Worm (Caenorhabditis elegans) whole organism, late embryonic: ENCODE data around the gene msp-36.

Source experiments
- C08G9.2 ChIP-seq: sonication (generic microtip); optimal IDR thresholded peaks from 2 replicates; lab custom pipeline; 2016; ENCODE audit warnings: mild to moderate bottlenecking, missing genetic modification characterization, moderate library complexity, missing compliant biosample characterization
- K09A11.1 ChIP-seq: sonication (generic microtip); optimal IDR thresholded peaks from 2 replicates; lab custom pipeline; 2017; ENCODE audit warnings: antibody characterized with exemption, mild to moderate bottlenecking, missing genetic modification characterization, missing compliant biosample characterization; ENCODE audit not compliant: insufficient read depth
- Y22D7AL.16 ChIP-seq: sonication (generic microtip); optimal IDR thresholded peaks from 2 replicates; lab custom pipeline; 2016; ENCODE audit warnings: missing genetic modification characterization, missing compliant biosample characterization
- ama-1 ChIP-seq: fragments of 150-350 bp; optimal IDR thresholded peaks from 2 replicates; lab custom pipeline; 2014
- ceh-18 ChIP-seq: sonication (generic microtip); optimal IDR thresholded peaks from 2 replicates; lab custom pipeline; 2016; ENCODE audit warnings: missing genetic modification characterization, missing compliant biosample characterization
- ceh-19 ChIP-seq: fragments of 200-800 bp; sonication (Bioruptor generic); optimal IDR thresholded peaks from 2 replicates; lab custom pipeline; 2018; ENCODE audit warnings: mild to moderate bottlenecking, missing genetic modification characterization, missing compliant biosample characterization
- ceh-2 ChIP-seq: sonication (generic microtip); optimal IDR thresholded peaks from 2 replicates; lab custom pipeline; 2016; ENCODE audit warnings: missing genotype, missing genetic modification characterization, missing compliant biosample characterization
- ceh-30 ChIP-seq: fragments of 150-350 bp; optimal IDR thresholded peaks from 2 replicates; lab custom pipeline; 2014; ENCODE audit warnings: missing biosample characterization, missing genetic modification characterization
- ceh-34 ChIP-seq: sonication (generic microtip); optimal IDR thresholded peaks from 2 replicates; lab custom pipeline; 2016; ENCODE audit warnings: mild to moderate bottlenecking, missing genetic modification characterization, missing compliant biosample characterization
- che-1 ChIP-seq: sonication (generic microtip); optimal IDR thresholded peaks from 2 replicates; lab custom pipeline; 2016; ENCODE audit warnings: mild to moderate bottlenecking, missing genetic modification characterization, missing compliant biosample characterization
- dmd-4 ChIP-seq: sonication (generic microtip); optimal IDR thresholded peaks from 2 replicates; lab custom pipeline; 2016; ENCODE audit warnings: borderline replicate concordance, missing genetic modification characterization, missing compliant biosample characterization
- dve-1 ChIP-seq: sonication (generic microtip); optimal IDR thresholded peaks from 2 replicates; lab custom pipeline; 2017; ENCODE audit warnings: antibody characterized with exemption, mild to moderate bottlenecking, missing genetic modification characterization, missing compliant biosample characterization
- elt-2 ChIP-seq: sonication (generic microtip); optimal IDR thresholded peaks from 2 replicates; lab custom pipeline; 2016; ENCODE audit warnings: missing genetic modification reagents, missing genetic modification characterization, missing compliant biosample characterization
- elt-4 ChIP-seq: sonication (generic microtip); optimal IDR thresholded peaks from 2 replicates; lab custom pipeline; 2016; ENCODE audit warnings: missing genetic modification characterization, missing compliant biosample characterization
- ets-4 ChIP-seq: sonication (generic microtip); optimal IDR thresholded peaks from 2 replicates; lab custom pipeline; 2016; ENCODE audit warnings: missing genetic modification characterization, missing compliant biosample characterization
- fax-1 ChIP-seq: sonication (generic microtip); optimal IDR thresholded peaks from 2 replicates; lab custom pipeline; 2016; ENCODE audit warnings: missing genotype, missing genetic modification characterization, missing compliant biosample characterization
- gmeb-2 ChIP-seq: sonication (generic microtip); optimal IDR thresholded peaks from 2 replicates; lab custom pipeline; 2016; ENCODE audit warnings: missing genetic modification characterization, inconsistent platforms, missing compliant biosample characterization
- hlh-13 ChIP-seq: fragments of 200-800 bp; sonication (Bioruptor generic); optimal IDR thresholded peaks from 2 replicates; lab custom pipeline; 2018; ENCODE audit warnings: mild to moderate bottlenecking, missing genetic modification characterization, missing compliant biosample characterization
- hlh-6 ChIP-seq: sonication (generic microtip); optimal IDR thresholded peaks from 2 replicates; lab custom pipeline; 2016; ENCODE audit warnings: missing genotype, missing genetic modification characterization, missing compliant biosample characterization
- hlh-8 ChIP-seq: sonication (generic microtip); optimal IDR thresholded peaks from 2 replicates; lab custom pipeline; 2016; ENCODE audit warnings: missing genotype, missing genetic modification characterization, missing compliant biosample characterization
- mec-3 ChIP-seq: sonication (generic microtip); optimal IDR thresholded peaks from 2 replicates; lab custom pipeline; 2016; ENCODE audit warnings: borderline replicate concordance, missing genetic modification characterization, missing compliant biosample characterization
- nhr-11 ChIP-seq: fragments of 150-350 bp; optimal IDR thresholded peaks from 2 replicates; lab custom pipeline; 2014; ENCODE audit warnings: missing biosample characterization, missing genetic modification characterization
- npax-4 ChIP-seq: sonication (generic microtip); optimal IDR thresholded peaks from 2 replicates; lab custom pipeline; 2016; ENCODE audit warnings: missing genetic modification characterization, missing compliant biosample characterization
- odd-2 ChIP-seq: sonication (generic microtip); optimal IDR thresholded peaks from 2 replicates; lab custom pipeline; 2017; ENCODE audit warnings: antibody characterized with exemption, mild to moderate bottlenecking, missing genetic modification characterization, missing compliant biosample characterization
- pag-3 ChIP-seq: sonication (generic microtip); optimal IDR thresholded peaks from 2 replicates; lab custom pipeline; 2016; ENCODE audit warnings: missing compliant biosample characterization, missing genetic modification characterization, borderline replicate concordance
- pat-9 ChIP-seq: fragments of 200-800 bp; sonication (Bioruptor generic); optimal IDR thresholded peaks from 2 replicates; lab custom pipeline; 2018; ENCODE audit warnings: mild to moderate bottlenecking, missing genetic modification characterization, moderate library complexity, missing compliant biosample characterization
- pax-1 ChIP-seq: fragments of 150-350 bp; optimal IDR thresholded peaks from 2 replicates; lab custom pipeline; 2014; ENCODE audit warnings: missing biosample characterization, missing genetic modification characterization
- pha-2 ChIP-seq: sonication (generic microtip); optimal IDR thresholded peaks from 2 replicates; lab custom pipeline; 2017; ENCODE audit warnings: mild to moderate bottlenecking, missing genetic modification characterization, missing compliant biosample characterization
- pha-4 ChIP-seq: fragments of 150-350 bp; optimal IDR thresholded peaks from 2 replicates; lab custom pipeline; 2018; ENCODE audit warnings: missing biosample characterization, missing genetic modification reagents, missing genetic modification characterization
- pqm-1 ChIP-seq: sonication (generic microtip); optimal IDR thresholded peaks from 2 replicates; lab custom pipeline; 2016; ENCODE audit warnings: missing genetic modification characterization, missing compliant biosample characterization
- ref-2 ChIP-seq: sonication (generic microtip); optimal IDR thresholded peaks from 2 replicates; lab custom pipeline; 2016; ENCODE audit warnings: missing genetic modification characterization, missing compliant biosample characterization
- rnt-1 ChIP-seq: sonication (generic microtip); optimal IDR thresholded peaks from 2 replicates; lab custom pipeline; 2016; ENCODE audit warnings: missing genetic modification characterization, missing compliant biosample characterization
- sox-2 ChIP-seq: fragments of 200-800 bp; sonication (Bioruptor generic); IDR thresholded peaks from 2 replicates; pipeline ENCODE4 v1.3.6; 2022; ENCODE audit warnings: missing genetic modification reagents, missing genetic modification characterization, missing compliant biosample characterization
- sox-4 ChIP-seq: sonication (generic microtip); optimal IDR thresholded peaks from 2 replicates; lab custom pipeline; 2017; ENCODE audit warnings: mild to moderate bottlenecking, missing genetic modification characterization, inconsistent platforms, missing compliant biosample characterization
- syd-9 ChIP-seq: sonication (generic microtip); optimal IDR thresholded peaks from 2 replicates; lab custom pipeline; 2016; ENCODE audit warnings: mild to moderate bottlenecking, missing genetic modification characterization, moderate library complexity, missing compliant biosample characterization
- tbx-2 ChIP-seq: sonication (generic microtip); optimal IDR thresholded peaks from 2 replicates; lab custom pipeline; 2016; ENCODE audit warnings: missing genetic modification characterization, missing compliant biosample characterization
- tbx-7 ChIP-seq: sonication (generic microtip); optimal IDR thresholded peaks from 2 replicates; lab custom pipeline; 2016; ENCODE audit warnings: missing genotype, missing genetic modification characterization, missing compliant biosample characterization
- unc-42 ChIP-seq: sonication (generic microtip); optimal IDR thresholded peaks from 2 replicates; lab custom pipeline; 2016; ENCODE audit warnings: missing genotype, missing genetic modification characterization, missing compliant biosample characterization
- unc-55 ChIP-seq: sonication (generic microtip); optimal IDR thresholded peaks from 2 replicates; lab custom pipeline; 2017; ENCODE audit warnings: missing biosample characterization, missing genetic modification reagents, missing genetic modification characterization
- unc-86 ChIP-seq: sonication (generic microtip); optimal IDR thresholded peaks from 2 replicates; lab custom pipeline; 2016; ENCODE audit warnings: missing genetic modification characterization, missing compliant biosample characterization
- zip-5 ChIP-seq: sonication (generic microtip); optimal IDR thresholded peaks from 2 replicates; lab custom pipeline; 2016; ENCODE audit warnings: missing genetic modification characterization, missing compliant biosample characterization

msp-36 gene

ce11 chrIV:10075899-10076298, 19.3 kb upstream of the msp-36 start, which contains the start of gene W01B6.5:
W01B6.5 (plus strand) TSS chrIV:10076199.
- no peak for TF ChIP-seq unc-42 (tag; lab: Kevin White, UChicago)
- no peak for TF ChIP-seq ref-2 (tag; lab: Kevin White, UChicago)
- TF ChIP-seq sox-2 (GFP tag; lab: Robert Waterston, UW): no peak
- TF ChIP-seq ceh-19 (GFP tag; lab: Kevin White, UChicago): no peak
- no peak for TF ChIP-seq pha-2 (tag; lab: Kevin White, UChicago)
- TF ChIP-seq unc-55 (GFP tag; lab: Kevin White, UChicago): no peak

DNA sequence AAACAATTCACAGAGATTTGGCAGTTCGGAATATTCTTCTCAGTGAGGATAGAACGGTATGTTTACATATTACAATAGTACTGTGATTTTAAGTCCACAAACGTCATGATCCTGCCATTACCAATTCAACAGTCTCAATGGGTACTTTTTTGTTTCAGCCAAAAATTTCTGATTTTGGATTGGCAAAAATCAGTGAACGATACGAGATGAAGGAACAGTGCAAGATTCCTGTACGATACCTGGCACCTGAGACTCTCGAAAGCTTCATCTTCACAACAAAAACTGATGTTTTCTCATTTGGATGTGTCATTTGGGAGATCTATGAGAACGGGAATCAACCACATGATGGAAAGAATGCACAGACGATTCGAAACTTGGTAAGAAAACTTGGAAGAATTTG, 17.2 kb upstream of the msp-36 start:
- TF ChIP-seq pat-9 (tag; lab: Kevin White, UChicago) (no peak), ceh-18 (no peak), hlh-6 (tag; lab: Kevin White, UChicago) (no peak), zip-5 (tag; lab: Kevin White, UChicago) (no peak), elt-4 (no peak), odd-2 (tag; lab: Kevin White, UChicago) (no peak), mec-3 (no peak), rnt-1 (tag; lab: Kevin White, UChicago) (no peak), dmd-4 (no peak), ceh-30 (tag; lab: Kevin White, UChicago) (no peak), hlh-13 (GFP tag; lab: Kevin White, UChicago) (no peak), unc-55 (GFP tag; lab: Kevin White, UChicago) (no peak), che-1 (tag; lab: Kevin White, UChicago) (no peak)

DNA sequence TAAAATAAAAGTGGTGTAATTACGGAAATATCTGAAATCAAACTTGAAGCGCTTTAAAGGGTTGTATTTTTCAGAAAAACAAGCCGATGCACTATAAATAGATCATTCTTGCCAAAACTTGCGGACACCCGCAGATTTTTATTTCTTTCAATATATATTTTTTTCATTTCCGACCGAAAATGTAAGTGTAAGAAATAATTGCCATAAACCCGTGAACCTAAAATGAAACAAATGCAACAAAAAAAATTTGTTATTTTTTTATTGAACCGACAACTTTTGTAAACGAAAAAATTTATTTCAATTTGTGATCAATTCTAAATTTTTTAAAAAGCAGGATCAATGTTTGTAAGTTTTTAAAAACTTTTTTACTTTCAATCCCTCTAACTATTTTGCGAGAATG, 14.4 kb upstream of the msp-36 start, which contains the start of gene W01B6.6:
Gene W01B6.6 (plus strand): TSS at position 301 of the 400 bp plus-strand sequence.
- no peak for TF ChIP-seq K09A11.1
- TF ChIP-seq pqm-1 (tag; lab: Kevin White, UChicago): no peak
- no peak for TF ChIP-seq sox-4
- TF ChIP-seq ceh-2 (tag; lab: Kevin White, UChicago): no peak
- TF ChIP-seq Y22D7AL.16 (tag; lab: Kevin White, UChicago): no peak
- TF ChIP-seq hlh-8 (tag; lab: Kevin White, UChicago): no peak
- TF ChIP-seq npax-4 (tag; lab: Kevin White, UChicago): no peak
- TF ChIP-seq elt-2 (tag; lab: Kevin White, UChicago): no peak
- no peak for TF ChIP-seq nhr-11 (tag; lab: Kevin White, UChicago)
- no peak for TF ChIP-seq unc-86
- TF ChIP-seq pag-3 (tag; lab: Kevin White, UChicago): no peak
- no peak for TF ChIP-seq ref-2 (tag; lab: Kevin White, UChicago)

ce11 chrIV:10084323-10084959, 10.8 kb upstream of the msp-36 start, which contains the start of gene W01B6.8:
W01B6.8 (minus strand) TSS chrIV:10084373.
- TF ChIP-seq unc-55 (GFP tag; lab: Kevin White, UChicago) (no peak), elt-4 (peak; percentile 2), syd-9 (tag; lab: Kevin White, UChicago) (peak; percentile 9), fax-1 (tag; lab: Kevin White, UChicago) (no peak)

ce11 chrIV:10085401-10086187, 9.6 kb upstream of the msp-36 start, which contains the start of the genes col-2 and ndc-80:
col-2 (minus strand) TSS chrIV:10085451.
ndc-80 (plus strand) TSS chrIV:10086137.
- no peak for TF ChIP-seq pha-4 (tag; lab: Kevin White, UChicago)
- TF ChIP-seq tbx-7 (tag; lab: Kevin White, UChicago): peak; percentile 57
- no peak for TF ChIP-seq pha-2 (tag; lab: Kevin White, UChicago)
- peak; percentile 72 for TF ChIP-seq ets-4
- peak; percentile 83 for TF ChIP-seq tbx-2
- no peak for TF ChIP-seq sox-2 (GFP tag; lab: Robert Waterston, UW)
- TF ChIP-seq sox-4: no peak
- TF ChIP-seq dve-1: no peak
- TF ChIP-seq ceh-34 (tag; lab: Kevin White, UChicago): peak; percentile 57
- no peak for TF ChIP-seq ceh-19 (GFP tag; lab: Kevin White, UChicago)
- no peak for TF ChIP-seq unc-86
- TF ChIP-seq C08G9.2 (tag; lab: Kevin White, UChicago): peak; percentile 63
- peak; percentile 67 for TF ChIP-seq ceh-2 (tag; lab: Kevin White, UChicago)
- no peak for TF ChIP-seq gmeb-2 (tag; lab: Kevin White, UChicago)
- peak; percentile 25 for TF ChIP-seq rnt-1 (tag; lab: Kevin White, UChicago)
- TF ChIP-seq K09A11.1: no peak
- no peak for TF ChIP-seq ama-1 (lab: Kevin White, UChicago)
- peak; percentile 55 for TF ChIP-seq unc-42 (tag; lab: Kevin White, UChicago)
- peak; percentile 64 for TF ChIP-seq fax-1 (tag; lab: Kevin White, UChicago)
- no peak for TF ChIP-seq pax-1 (tag; lab: Kevin White, UChicago)
- TF ChIP-seq ref-2 (tag; lab: Kevin White, UChicago): peak; percentile 48
